Worm (Caenorhabditis elegans) whole organism, mixed stage, embryonic: Measurements from ENCODE around the gene srd-3.

Experiments used
- M03D4.4 ChIP-seq: sonication (generic microtip); optimal IDR thresholded peaks from 2 replicates; lab custom pipeline; 2017; ENCODE audit warnings: mild to moderate bottlenecking, missing genetic modification characterization, missing compliant biosample characterization
- bed-3 ChIP-seq: fragments of 200-800 bp; sonication (Bioruptor generic); optimal IDR thresholded peaks from 3 replicates; lab custom pipeline; 2018; ENCODE audit warnings: mild to moderate bottlenecking, missing genetic modification characterization, moderate library complexity, missing compliant biosample characterization
- blmp-1 ChIP-seq: fragments of 150-350 bp; optimal IDR thresholded peaks from 2 replicates; lab custom pipeline; 2014; ENCODE audit warnings: missing biosample characterization, missing genetic modification characterization
- ceh-39 ChIP-seq: fragments of 150-350 bp; optimal IDR thresholded peaks from 2 replicates; lab custom pipeline; 2014; ENCODE audit warnings: missing biosample characterization, missing genetic modification characterization
- ceh-43 ChIP-seq: fragments of 200-800 bp; sonication (Bioruptor generic); optimal IDR thresholded peaks from 2 replicates; lab custom pipeline; 2018; ENCODE audit warnings: mild to moderate bottlenecking, missing genetic modification characterization, moderate library complexity, missing compliant biosample characterization
- ces-1 ChIP-seq: fragments of 150-350 bp; optimal IDR thresholded peaks from 2 replicates; lab custom pipeline; 2014; ENCODE audit warnings: missing biosample characterization, missing genetic modification reagents, missing genetic modification characterization
- cnd-1 ChIP-seq: fragments of 200-800 bp; sonication (Bioruptor generic); optimal IDR thresholded peaks from 2 replicates; lab custom pipeline; 2018; ENCODE audit warnings: mild to moderate bottlenecking, missing genetic modification characterization, missing compliant biosample characterization
- drap-1 ChIP-seq: fragments of 200-800 bp; sonication (Bioruptor generic); optimal IDR thresholded peaks from 3 replicates; lab custom pipeline; 2018; ENCODE audit warnings: mild to moderate bottlenecking, missing genetic modification characterization, missing compliant biosample characterization
- elt-1 ChIP-seq: sonication (generic microtip); optimal IDR thresholded peaks from 2 replicates; lab custom pipeline; 2017; ENCODE audit warnings: missing genetic modification characterization, mild to moderate bottlenecking, missing compliant biosample characterization, antibody characterized with exemption, moderate library complexity, borderline replicate concordance; ENCODE audit not compliant: insufficient read depth
- elt-3 ChIP-seq: fragments of 150-350 bp; optimal IDR thresholded peaks from 2 replicates; lab custom pipeline; 2014; ENCODE audit warnings: missing biosample characterization, missing genetic modification characterization
- flh-1 ChIP-seq: fragments of 200-800 bp; sonication (Bioruptor generic); optimal IDR thresholded peaks from 2 replicates; lab custom pipeline; 2018; ENCODE audit warnings: mild to moderate bottlenecking, missing genetic modification characterization, moderate library complexity, missing compliant biosample characterization
- ham-2 ChIP-seq: fragments of 200-800 bp; sonication (Bioruptor generic); optimal IDR thresholded peaks from 2 replicates; lab custom pipeline; 2018; ENCODE audit warnings: mild to moderate bottlenecking, missing genetic modification characterization, missing compliant biosample characterization
- hlh-1 ChIP-seq: fragments of 150-350 bp; optimal IDR thresholded peaks from 2 replicates; lab custom pipeline; 2014; ENCODE audit warnings: missing biosample characterization, missing genetic modification reagents, missing genetic modification characterization
- lin-13 ChIP-seq: fragments of 150-350 bp; optimal IDR thresholded peaks from 2 replicates; lab custom pipeline; 2014; ENCODE audit warnings: missing biosample characterization, missing genetic modification characterization
- lin-32 ChIP-seq: fragments of 200-800 bp; sonication (Bioruptor generic); optimal IDR thresholded peaks from 2 replicates; lab custom pipeline; 2018; ENCODE audit warnings: mild to moderate bottlenecking, missing genetic modification characterization, missing compliant biosample characterization
- mab-5 ChIP-seq: fragments of 150-350 bp; optimal IDR thresholded peaks from 2 replicates; lab custom pipeline; 2014; ENCODE audit warnings: missing biosample characterization, missing genetic modification characterization
- mep-1 ChIP-seq: fragments of 150-350 bp; optimal IDR thresholded peaks from 2 replicates; lab custom pipeline; 2017; ENCODE audit warnings: missing biosample characterization, missing genetic modification reagents, missing genetic modification characterization, inconsistent platforms
- mls-2 ChIP-seq: sonication (generic microtip); optimal IDR thresholded peaks from 2 replicates; lab custom pipeline; 2016; ENCODE audit warnings: mild to moderate bottlenecking, missing genetic modification characterization, moderate library complexity, missing compliant biosample characterization
- nhr-2 ChIP-seq: fragments of 150-350 bp; optimal IDR thresholded peaks from 2 replicates; lab custom pipeline; 2014; ENCODE audit warnings: missing biosample characterization, missing genetic modification characterization
- nhr-237 ChIP-seq: fragments of 150-350 bp; optimal IDR thresholded peaks from 2 replicates; lab custom pipeline; 2014; ENCODE audit warnings: missing biosample characterization, missing genetic modification characterization
- nhr-28 ChIP-seq: fragments of 150-350 bp; optimal IDR thresholded peaks from 2 replicates; lab custom pipeline; 2014; ENCODE audit warnings: missing biosample characterization, missing genetic modification characterization
- nhr-76 ChIP-seq: sonication (generic microtip); optimal IDR thresholded peaks from 2 replicates; lab custom pipeline; 2017; ENCODE audit warnings: missing biosample characterization, missing genetic modification characterization
- pha-4 ChIP-seq: fragments of 150-350 bp; optimal IDR thresholded peaks from 2 replicates; lab custom pipeline; 2018; ENCODE audit warnings: missing biosample characterization, missing genetic modification reagents, missing genetic modification characterization
- sem-2 ChIP-seq: fragments of 200-800 bp; sonication (Bioruptor generic); optimal IDR thresholded peaks from 2 replicates; lab custom pipeline; 2018; ENCODE audit warnings: mild to moderate bottlenecking, missing genetic modification characterization, missing compliant biosample characterization
- snpc-4 ChIP-seq: fragments of 150-350 bp; optimal IDR thresholded peaks from 2 replicates; lab custom pipeline; 2014; ENCODE audit warnings: missing biosample characterization, missing genetic modification characterization
- sptf-1 ChIP-seq: sonication (generic microtip); optimal IDR thresholded peaks from 2 replicates; lab custom pipeline; 2017; ENCODE audit warnings: mild to moderate bottlenecking, missing genetic modification characterization, moderate library complexity, missing compliant biosample characterization
- tbx-8 ChIP-seq: fragments of 200-800 bp; sonication (Bioruptor generic); optimal IDR thresholded peaks from 2 replicates; lab custom pipeline; 2018; ENCODE audit warnings: mild to moderate bottlenecking, missing genetic modification characterization, moderate library complexity, missing compliant biosample characterization
- unc-120 ChIP-seq: sonication (generic microtip); optimal IDR thresholded peaks from 2 replicates; lab custom pipeline; 2017; ENCODE audit warnings: missing genetic modification characterization, missing compliant biosample characterization; ENCODE audit not compliant: poor library complexity, severe bottlenecking
- unc-39 ChIP-seq: fragments of 150-350 bp; optimal IDR thresholded peaks from 2 replicates; lab custom pipeline; 2014; ENCODE audit warnings: missing biosample characterization, missing genetic modification characterization
- unc-62 ChIP-seq: fragments of 150-350 bp; optimal IDR thresholded peaks from 2 replicates; lab custom pipeline; 2014; ENCODE audit warnings: missing biosample characterization, missing genetic modification reagents, missing genetic modification characterization
- zip-8 ChIP-seq: fragments of 150-350 bp; optimal IDR thresholded peaks from 2 replicates; lab custom pipeline; 2014; ENCODE audit warnings: missing biosample characterization, missing genetic modification characterization
- ztf-11 ChIP-seq: fragments of 150-350 bp; optimal IDR thresholded peaks from 2 replicates; lab custom pipeline; 2014; ENCODE audit warnings: missing biosample characterization, missing genetic modification characterization

srd-3 gene

ce11 chrII:112231-112630 lies 16.6 kb downstream of the srd-3 start:
- TF ChIP-seq pha-4 (tag; lab: Kevin White, UChicago), result no peak
- TF ChIP-seq elt-3, result no peak
- no peak for TF ChIP-seq nhr-2 (tag; lab: Kevin White, UChicago)
- no peak for TF ChIP-seq zip-8
- no peak for TF ChIP-seq hlh-1 (tag; lab: Kevin White, UChicago)
- TF ChIP-seq unc-120 (tag; lab: Kevin White, UChicago), result no peak
- TF ChIP-seq ham-2, result no peak
- no peak for TF ChIP-seq unc-39
- TF ChIP-seq mls-2 (tag; lab: Kevin White, UChicago), result no peak
- TF ChIP-seq lin-32 (GFP tag; lab: Kevin White, UChicago), result no peak

DNA sequence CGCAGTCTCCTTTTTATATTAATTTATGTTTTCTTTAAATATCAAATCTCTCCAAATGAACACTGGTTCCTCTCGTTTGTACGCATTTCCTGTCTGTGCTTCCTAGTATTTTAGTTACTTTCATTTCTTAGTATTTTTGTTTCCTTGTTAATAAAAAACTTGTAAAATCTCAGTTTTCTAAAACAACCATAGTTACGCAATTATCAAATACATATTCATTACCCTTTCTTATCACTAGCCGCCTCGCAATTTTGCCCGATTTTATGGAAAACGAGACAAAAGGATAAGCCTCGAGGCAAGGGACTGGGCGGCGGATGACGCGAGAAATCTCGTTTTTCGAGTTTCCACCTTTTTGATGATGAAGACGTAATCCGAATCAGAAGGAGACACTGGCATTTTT lies 17.6 kb downstream of the srd-3 start, which contains the start of gene C50D2.1:
TSS of gene C50D2.1 (plus strand) at position 301 of the 400 bp plus-strand sequence.
- TF ChIP-seq zip-8 (no peak), nhr-2 (tag; lab: Kevin White, UChicago) (no peak), unc-39 (no peak), sem-2 (GFP tag; lab: Kevin White, UChicago) (no peak), ces-1 (no peak), pha-4 (tag; lab: Kevin White, UChicago) (no peak)
- TF ChIP-seq, all 35 proteins: peak for 0

DNA sequence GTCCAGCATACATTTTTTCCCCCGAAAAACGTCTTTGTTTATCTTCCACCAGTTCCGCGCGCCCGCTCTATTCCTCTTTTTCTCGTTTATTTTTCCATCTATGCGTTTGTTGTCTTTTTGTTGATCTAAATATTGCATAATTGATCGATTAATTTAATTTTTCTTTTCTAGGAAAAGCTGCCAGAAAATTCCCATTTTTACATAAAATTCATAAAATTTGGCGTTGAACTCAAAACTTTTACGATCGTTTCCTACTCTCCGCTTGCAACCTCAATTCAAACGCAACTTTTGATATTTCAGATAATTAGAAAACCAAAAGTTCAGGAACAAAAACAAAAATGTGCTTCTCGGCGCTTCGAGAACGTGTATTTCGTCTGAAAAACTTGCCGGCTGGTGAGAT lies 20.0 kb downstream of the srd-3 start, which contains the start of gene C50D2.2:
TSS of gene C50D2.2 (plus strand) at position 301 of the 400 bp plus-strand sequence.
- TF ChIP-seq ceh-43 (GFP tag; lab: Kevin White, UChicago) (no peak), nhr-76 (no peak), M03D4.4 (tag; lab: Kevin White, UChicago) (no peak), ces-1 (no peak), blmp-1 (no peak), mep-1 (tag; lab: Kevin White, UChicago) (no peak), ham-2 (no peak), ceh-39 (tag; lab: Kevin White, UChicago) (no peak), ztf-11 (tag; lab: Kevin White, UChicago) (no peak), lin-13 (no peak), lin-32 (GFP tag; lab: Kevin White, UChicago) (no peak)

- TF ChIP-seq lin-32 (GFP tag; lab: Kevin White, UChicago) (no peak), drap-1 (no peak), ceh-43 (GFP tag; lab: Kevin White, UChicago) (no peak), nhr-237 (no peak), elt-1 (tag; lab: Kevin White, UChicago) (no peak), ces-1 (peak; percentile 67), flh-1 (GFP tag; lab: Kevin White, UChicago) (no peak), zip-8 (no peak), ceh-39 (tag; lab: Kevin White, UChicago) (no peak), mls-2 (tag; lab: Kevin White, UChicago) (peak; percentile 4)
- TF ChIP-seq, all 35 proteins: peak for 2
Measured at ce11 chrII:107703-108102, 21.1 kb downstream of the srd-3 start.

ce11 chrII:105889-106288 lies 22.9 kb downstream of the srd-3 start, which contains the start of gene txt-1:
Gene txt-1, plus strand, starts transcription at chrII:106189.
- TF ChIP-seq snpc-4 (no peak), bed-3 (GFP tag; lab: Kevin White, UChicago) (no peak), cnd-1 (no peak), nhr-2 (tag; lab: Kevin White, UChicago) (no peak), hlh-1 (tag; lab: Kevin White, UChicago) (no peak), sem-2 (GFP tag; lab: Kevin White, UChicago) (no peak), mab-5 (tag; lab: Kevin White, UChicago) (no peak), lin-13 (no peak), drap-1 (no peak), blmp-1 (no peak), mep-1 (tag; lab: Kevin White, UChicago) (no peak), ceh-43 (GFP tag; lab: Kevin White, UChicago) (no peak)

DNA sequence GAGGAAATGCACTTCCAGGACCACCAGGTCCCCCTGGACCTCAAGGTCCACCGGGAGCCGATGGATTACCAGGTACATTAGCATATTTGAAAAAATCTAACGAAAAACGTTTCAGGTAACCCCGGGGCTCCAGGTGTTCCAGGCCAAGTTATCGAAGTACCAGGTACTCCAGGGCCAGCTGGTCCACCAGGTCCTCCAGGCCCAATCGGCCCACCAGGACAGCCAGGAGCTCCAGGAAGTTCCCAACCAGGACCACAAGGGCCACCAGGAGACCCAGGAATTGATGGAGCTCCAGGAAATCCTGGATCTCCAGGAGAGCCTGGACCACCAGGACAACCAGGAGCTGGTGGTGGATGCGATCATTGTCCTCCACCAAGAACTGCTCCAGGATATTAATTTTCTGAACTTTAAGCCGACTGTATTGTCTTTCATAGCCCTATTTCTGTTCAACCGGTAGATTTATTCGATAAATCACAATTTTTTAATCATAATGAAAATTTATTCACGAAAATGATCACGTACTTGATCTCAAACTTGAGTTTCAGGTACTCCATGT lies 23.4 kb downstream of the srd-3 start:
- no peak for TF ChIP-seq sem-2 (GFP tag; lab: Kevin White, UChicago)
- TF ChIP-seq sptf-1 (tag; lab: Kevin White, UChicago), result no peak
- TF ChIP-seq ztf-11 (tag; lab: Kevin White, UChicago), result no peak
- no peak for TF ChIP-seq lin-13
- no peak for TF ChIP-seq nhr-237
- no peak for TF ChIP-seq hlh-1 (tag; lab: Kevin White, UChicago)
- TF ChIP-seq unc-62 (GFP tag; lab: Kevin White, UChicago), result no peak
- no peak for TF ChIP-seq tbx-8 (GFP tag; lab: Kevin White, UChicago)
- TF ChIP-seq ham-2, result no peak
- no peak for TF ChIP-seq flh-1 (GFP tag; lab: Kevin White, UChicago)
- TF ChIP-seq zip-8, result no peak
- no peak for TF ChIP-seq ces-1
- no peak for TF ChIP-seq elt-1 (tag; lab: Kevin White, UChicago)
- TF ChIP-seq drap-1, result no peak
- TF ChIP-seq elt-3, result no peak
- no peak for TF ChIP-seq nhr-28 (tag; lab: Kevin White, UChicago)
- TF ChIP-seq ceh-43 (GFP tag; lab: Kevin White, UChicago), result no peak
